Worm (Caenorhabditis elegans) whole organism, L1 larva: ENCODE data around the gene F58B4.3.

Experiments
- C04F5.9 ChIP-seq: sonication (generic microtip); optimal IDR thresholded peaks from 2 replicates; lab custom pipeline; 2016; ENCODE audit warnings: missing genetic modification characterization, missing compliant biosample characterization
- Y116A8C.19 ChIP-seq: sonication (generic microtip); optimal IDR thresholded peaks from 2 replicates; lab custom pipeline; 2016; ENCODE audit warnings: missing compliant biosample characterization, missing genetic modification characterization, borderline replicate concordance
- alr-1 ChIP-seq: fragments of 200-800 bp; sonication (Bioruptor generic); optimal IDR thresholded peaks from 2 replicates; lab custom pipeline; 2018; ENCODE audit warnings: borderline replicate concordance, mild to moderate bottlenecking, missing genetic modification characterization, missing compliant biosample characterization
- aly-2 ChIP-seq: fragments of 150-350 bp; optimal IDR thresholded peaks from 2 replicates; lab custom pipeline; 2014; ENCODE audit warnings: missing biosample characterization, missing genetic modification characterization
- blmp-1 ChIP-seq: fragments of 150-350 bp; optimal IDR thresholded peaks from 2 replicates; lab custom pipeline; 2014; ENCODE audit warnings: missing biosample characterization, missing genetic modification characterization
- ceh-82 ChIP-seq, 3 experiments: fragments of 150-350 bp in 1 of 3; sonication (generic microtip) in 2 of 3; optimal IDR thresholded peaks; 2 replicates each; lab custom pipeline; 2014 to 2017; ENCODE audit warnings: missing biosample characterization in 3 of 3, missing genetic modification characterization in 3 of 3
- ceh-88 ChIP-seq: fragments of 200-800 bp; sonication (Bioruptor generic); IDR thresholded peaks from 2 replicates; pipeline ENCODE4 v1.3.6; 2022; ENCODE audit warnings: missing genetic modification characterization, missing compliant biosample characterization
- dpl-1 ChIP-seq, 3 experiments: fragments of 150-350 bp in 2 of 3; sonication (generic microtip) in 1 of 3; optimal IDR thresholded peaks; 2 replicates each; lab custom pipeline; 2014 to 2017; ENCODE audit warnings: missing biosample characterization in 3 of 3, missing genetic modification characterization in 3 of 3, missing genetic modification reagents in 3 of 3
- dsc-1 ChIP-seq: sonication (generic microtip); optimal IDR thresholded peaks from 2 replicates; lab custom pipeline; 2016; ENCODE audit warnings: mild to moderate bottlenecking, missing genetic modification characterization, missing compliant biosample characterization
- efl-1 ChIP-seq, 4 experiments: fragments of 150-350 bp; optimal IDR thresholded peaks in 3 of 4; peaks in 1 of 4; 1 replicate in 1 of 4; 2 replicates in 3 of 4; lab custom pipeline; 2014; ENCODE audit warnings: missing biosample characterization in 2 of 4, missing genetic modification characterization in 2 of 4, missing genetic modification reagents in 2 of 4
- efl-3 ChIP-seq: fragments of 200-800 bp; sonication (Bioruptor generic); optimal IDR thresholded peaks from 2 replicates; lab custom pipeline; 2018; ENCODE audit warnings: mild to moderate bottlenecking, missing genetic modification characterization, missing compliant biosample characterization
- egl-27 ChIP-seq, 2 experiments: fragments of 150-350 bp in 1 of 2; sonication (generic microtip); optimal IDR thresholded peaks; 3 replicates each; lab custom pipeline; 2017 to 2018; ENCODE audit warnings: missing biosample characterization in 2 of 2, missing genetic modification characterization in 2 of 2, missing genetic modification reagents in 2 of 2
- elt-2 ChIP-seq: sonication (generic microtip); optimal IDR thresholded peaks from 2 replicates; lab custom pipeline; 2016; ENCODE audit warnings: missing genetic modification characterization, mild to moderate bottlenecking, inconsistent platforms, missing compliant biosample characterization, missing genetic modification reagents
- ets-5 ChIP-seq: fragments of 200-800 bp; sonication (Bioruptor generic); IDR thresholded peaks from 2 replicates; pipeline ENCODE4 v1.3.6; 2022; ENCODE audit warnings: missing genetic modification characterization, missing compliant biosample characterization
- fkh-10 ChIP-seq: sonication (generic microtip); optimal IDR thresholded peaks from 2 replicates; lab custom pipeline; 2017; ENCODE audit warnings: missing biosample characterization, missing genetic modification reagents, missing genetic modification characterization
- hlh-4 ChIP-seq: sonication (generic microtip); optimal IDR thresholded peaks from 2 replicates; lab custom pipeline; 2016; ENCODE audit warnings: mild to moderate bottlenecking, missing genetic modification characterization, missing compliant biosample characterization
- hpl-2 ChIP-seq: fragments of 150-350 bp; optimal IDR thresholded peaks from 2 replicates; lab custom pipeline; 2014; ENCODE audit warnings: missing biosample characterization, missing genetic modification reagents, missing genetic modification characterization
- irx-1 ChIP-seq: sonication (generic microtip); optimal IDR thresholded peaks from 2 replicates; lab custom pipeline; 2016; ENCODE audit warnings: missing genetic modification characterization, missing compliant biosample characterization
- isw-1 ChIP-seq: fragments of 200-800 bp; sonication (Bioruptor generic); IDR thresholded peaks from 2 replicates; pipeline ENCODE4 v1.3.6; 2022; ENCODE audit warnings: missing genetic modification characterization, missing compliant biosample characterization
- jun-1 ChIP-seq: fragments of 150-350 bp; optimal IDR thresholded peaks from 2 replicates; lab custom pipeline; 2014; ENCODE audit warnings: missing biosample characterization, missing genetic modification reagents, missing genetic modification characterization
- lin-13 ChIP-seq: fragments of 150-350 bp; optimal IDR thresholded peaks from 2 replicates; lab custom pipeline; 2014; ENCODE audit warnings: missing biosample characterization, missing genetic modification reagents, missing genetic modification characterization
- lin-14 ChIP-seq: fragments of 200-800 bp; sonication (Bioruptor generic); optimal IDR thresholded peaks from 2 replicates; lab custom pipeline; 2018; ENCODE audit warnings: mild to moderate bottlenecking, missing genetic modification characterization, moderate library complexity, missing compliant biosample characterization
- lin-39 ChIP-seq: fragments of 150-350 bp; optimal IDR thresholded peaks from 2 replicates; lab custom pipeline; 2014; ENCODE audit warnings: missing biosample characterization, missing genetic modification reagents, missing genetic modification characterization
- lir-3 ChIP-seq: sonication (generic microtip); optimal IDR thresholded peaks from 2 replicates; lab custom pipeline; 2016; ENCODE audit warnings: mild to moderate bottlenecking, missing genetic modification characterization, moderate library complexity, missing compliant biosample characterization; ENCODE audit not compliant: poor library complexity
- lsy-2 ChIP-seq, 2 experiments: fragments of 150-350 bp; optimal IDR thresholded peaks; 2 replicates each; lab custom pipeline; 2014; ENCODE audit warnings: missing biosample characterization in 2 of 2, missing genetic modification characterization in 2 of 2
- mep-1 ChIP-seq: fragments of 150-350 bp; optimal IDR thresholded peaks from 2 replicates; lab custom pipeline; 2014; ENCODE audit warnings: missing biosample characterization, missing genetic modification characterization
- nhr-12 ChIP-seq: sonication (generic microtip); optimal IDR thresholded peaks from 2 replicates; lab custom pipeline; 2017; ENCODE audit warnings: missing biosample characterization, missing genetic modification characterization
- nhr-20 ChIP-seq: sonication (generic microtip); optimal IDR thresholded peaks from 2 replicates; lab custom pipeline; 2016; ENCODE audit warnings: mild to moderate bottlenecking, missing genetic modification characterization, missing compliant biosample characterization
- nhr-237 ChIP-seq: fragments of 150-350 bp; optimal IDR thresholded peaks from 2 replicates; lab custom pipeline; 2014; ENCODE audit warnings: missing biosample characterization, missing genetic modification characterization
- nhr-47 ChIP-seq: sonication (generic microtip); optimal IDR thresholded peaks from 2 replicates; lab custom pipeline; 2016; ENCODE audit warnings: mild to moderate bottlenecking, missing genetic modification characterization, moderate library complexity, missing compliant biosample characterization
- nhr-76 ChIP-seq: sonication (generic microtip); optimal IDR thresholded peaks from 2 replicates; lab custom pipeline; 2017; ENCODE audit warnings: missing biosample characterization, missing genetic modification characterization
- nhr-77 ChIP-seq: fragments of 150-350 bp; optimal IDR thresholded peaks from 2 replicates; lab custom pipeline; 2014; ENCODE audit warnings: missing biosample characterization, missing genetic modification characterization
- nhr-84 ChIP-seq: sonication (generic microtip); optimal IDR thresholded peaks from 2 replicates; lab custom pipeline; 2017; ENCODE audit warnings: missing biosample characterization, missing genetic modification characterization
- nhr-85 ChIP-seq: sonication (generic microtip); peaks from one replicate; lab custom pipeline; 2016; ENCODE audit warnings: missing genetic modification characterization, inconsistent platforms, missing compliant biosample characterization
- nhr-90 ChIP-seq: sonication (generic microtip); optimal IDR thresholded peaks from 2 replicates; lab custom pipeline; 2016; ENCODE audit warnings: mild to moderate bottlenecking, missing genetic modification characterization, missing compliant biosample characterization; ENCODE audit not compliant: poor library complexity
- pax-3 ChIP-seq: fragments of 200-800 bp; sonication (Bioruptor generic); optimal IDR thresholded peaks from 2 replicates; lab custom pipeline; 2018; ENCODE audit warnings: mild to moderate bottlenecking, missing genetic modification characterization, moderate library complexity, missing compliant biosample characterization
- pqm-1 ChIP-seq: sonication (generic microtip); optimal IDR thresholded peaks from 3 replicates; lab custom pipeline; 2017; ENCODE audit warnings: missing biosample characterization, missing genetic modification characterization
- rnt-1 ChIP-seq: sonication (generic microtip); optimal IDR thresholded peaks from 2 replicates; lab custom pipeline; 2016; ENCODE audit warnings: mild to moderate bottlenecking, missing genetic modification characterization, moderate library complexity, missing compliant biosample characterization
- skn-1 ChIP-seq: fragments of 150-350 bp; optimal IDR thresholded peaks from 2 replicates; lab custom pipeline; 2014; ENCODE audit warnings: missing biosample characterization, missing genetic modification characterization
- sptf-1 ChIP-seq: fragments of 150-350 bp; optimal IDR thresholded peaks from 2 replicates; lab custom pipeline; 2014; ENCODE audit warnings: missing biosample characterization, missing genetic modification characterization
- sup-37 ChIP-seq: fragments of 200-800 bp; sonication (Bioruptor generic); optimal IDR thresholded peaks from 2 replicates; lab custom pipeline; 2018; ENCODE audit warnings: mild to moderate bottlenecking, missing genetic modification characterization, missing compliant biosample characterization
- swsn-7 ChIP-seq: sonication (generic microtip); optimal IDR thresholded peaks from 2 replicates; lab custom pipeline; 2016; ENCODE audit warnings: missing genetic modification characterization, missing compliant biosample characterization
- tlp-1 ChIP-seq: fragments of 150-350 bp; optimal IDR thresholded peaks from 2 replicates; lab custom pipeline; 2014; ENCODE audit warnings: missing biosample characterization, missing genetic modification characterization
- unc-30 ChIP-seq: sonication (generic microtip); optimal IDR thresholded peaks from 2 replicates; lab custom pipeline; 2017; ENCODE audit warnings: missing biosample characterization, missing genetic modification characterization
- unc-62 ChIP-seq: fragments of 150-350 bp; optimal IDR thresholded peaks from 2 replicates; lab custom pipeline; 2014; ENCODE audit warnings: missing biosample characterization, missing genetic modification reagents, missing genetic modification characterization
- unc-86 ChIP-seq: sonication (generic microtip); optimal IDR thresholded peaks from 2 replicates; lab custom pipeline; 2016; ENCODE audit warnings: missing genetic modification characterization, missing compliant biosample characterization
- unc-98 ChIP-seq: fragments of 200-800 bp; sonication (Bioruptor generic); IDR thresholded peaks from 2 replicates; pipeline ENCODE4 v1.3.6; 2022; ENCODE audit warnings: missing genetic modification characterization, missing compliant biosample characterization
- zag-1 ChIP-seq: fragments of 150-350 bp; optimal IDR thresholded peaks from 2 replicates; lab custom pipeline; 2014; ENCODE audit warnings: missing biosample characterization, missing genetic modification characterization
- zip-4 ChIP-seq: fragments of 200-800 bp; sonication (Bioruptor generic); optimal IDR thresholded peaks from 2 replicates; lab custom pipeline; 2018; ENCODE audit warnings: mild to moderate bottlenecking, missing genetic modification characterization, moderate library complexity, missing compliant biosample characterization
- ztf-11 ChIP-seq, 2 experiments: sonication (generic microtip); optimal IDR thresholded peaks; 2 replicates each; lab custom pipeline; 2016 to 2017; ENCODE audit warnings: missing genetic modification characterization in 2 of 2, missing biosample characterization in 1 of 2, missing compliant biosample characterization in 1 of 2

F58B4.3 gene

DNA sequence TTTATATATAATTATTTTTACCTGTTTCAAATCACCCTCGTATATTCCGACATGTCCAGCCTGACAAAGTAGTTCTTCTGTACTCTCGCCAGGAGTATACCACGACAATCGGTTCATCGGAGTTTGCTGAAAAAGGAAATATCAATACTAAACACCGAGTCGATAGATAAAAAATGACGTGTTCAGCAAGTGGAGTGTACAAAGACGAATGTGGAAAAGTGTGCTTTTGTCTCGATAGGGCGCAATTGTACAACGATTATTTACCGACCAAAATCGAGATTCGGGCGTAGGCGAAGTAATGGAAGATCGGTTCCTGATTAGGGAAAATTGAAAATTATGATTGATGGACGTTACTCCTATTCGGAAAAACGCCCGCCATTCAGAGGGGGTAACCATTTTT lies 30.9 kb downstream of the F58B4.3 start, which contains the start of gene vps-36 (continued):
- TF ChIP-seq Y116A8C.19 (tag; lab: Kevin White, UChicago) = no peak
- TF ChIP-seq lir-3 (tag; lab: Kevin White, UChicago) = no peak

DNA sequence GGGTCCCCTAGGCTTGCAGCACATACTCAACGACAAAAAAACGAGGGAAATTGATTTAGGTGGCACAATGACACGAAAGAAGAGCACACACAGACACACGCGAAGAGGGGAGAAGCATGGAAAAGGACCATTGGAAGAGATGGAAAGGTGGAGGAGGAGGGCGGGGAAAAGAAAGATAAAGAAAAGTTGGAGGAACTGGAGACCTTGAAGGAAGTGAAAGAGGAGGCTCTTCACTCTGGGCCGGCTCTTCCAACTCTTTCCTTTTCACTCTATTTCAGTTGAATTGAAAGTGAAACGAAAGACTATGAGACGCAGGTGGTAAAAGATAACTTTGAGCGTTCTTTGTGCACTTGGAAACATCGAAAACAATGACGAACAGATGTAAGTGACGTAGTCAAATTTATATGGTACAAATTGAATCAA lies 31.8 kb downstream of the F58B4.3 start:
- no peak for TF ChIP-seq pqm-1 (tag; lab: Kevin White, UChicago)
- TF ChIP-seq unc-62 (GFP tag; lab: Kevin White, UChicago) = no peak
- no peak for TF ChIP-seq sptf-1 (tag; lab: Kevin White, UChicago)
- no peak for TF ChIP-seq lin-13
- TF ChIP-seq C04F5.9 = no peak
- TF ChIP-seq nhr-47 (tag; lab: Kevin White, UChicago) = peak; percentile 73
- TF ChIP-seq nhr-12 (tag; lab: Kevin White, UChicago) = no peak
- TF ChIP-seq nhr-84 (tag; lab: Kevin White, UChicago) = no peak
- TF ChIP-seq hpl-2 (GFP tag; lab: Kevin White, UChicago) = no peak
- TF ChIP-seq pax-3 = no peak
- TF ChIP-seq dpl-1 (GFP tag; optimal IDR thresholded peaks at IDR 0.05; lab: Kevin White, UChicago) = peak in 2 of 3 experiments; percentile 23 to 42
- peak in 1 of 3 experiments; percentile 25 for TF ChIP-seq ceh-82 (tag; optimal IDR thresholded peaks at IDR 0.05; lab: Kevin White, UChicago)
- peak in 1 of 2 experiments; percentile 18 for TF ChIP-seq ztf-11 (tag; optimal IDR thresholded peaks at IDR 0.05; lab: Kevin White, UChicago)
- TF ChIP-seq elt-2 (tag; lab: Kevin White, UChicago) = no peak
- no peak for TF ChIP-seq aly-2 (tag; lab: Kevin White, UChicago)
- no peak for TF ChIP-seq unc-30 (tag; lab: Kevin White, UChicago)
- TF ChIP-seq nhr-77 (tag; lab: Kevin White, UChicago) = peak; percentile 48
- peak in 1 of 2 experiments; percentile 44 for TF ChIP-seq egl-27 (tag; optimal IDR thresholded peaks at IDR 0.05; lab: Kevin White, UChicago)
- no peak for TF ChIP-seq ceh-88 (GFP tag; lab: Robert Waterston, UW)
- peak; percentile 9 for TF ChIP-seq nhr-90 (tag; lab: Kevin White, UChicago)
- TF ChIP-seq fkh-10 (GFP tag; lab: Kevin White, UChicago) = peak; percentile 63
- TF ChIP-seq zip-4 (GFP tag; lab: Kevin White, UChicago) = peak; percentile 18
- TF ChIP-seq rnt-1 (tag; lab: Kevin White, UChicago) = peak; percentile 42
- peak; percentile 37 for TF ChIP-seq skn-1 (tag; lab: Kevin White, UChicago)
- TF ChIP-seq nhr-237 (tag; lab: Kevin White, UChicago) = no peak
- no peak for TF ChIP-seq mep-1 (tag; lab: Kevin White, UChicago)
- TF ChIP-seq efl-1 (optimal IDR thresholded peaks at IDR 0.05; lab: Kevin White, UChicago) = peak; percentile 26 to 49
- peak; percentile 22 to 94 for TF ChIP-seq efl-1 (GFP tag; optimal IDR thresholded peaks at IDR 0.05 in 1 of 2; lab: Kevin White, UChicago)
- no peak for TF ChIP-seq efl-3 (GFP tag; lab: Kevin White, UChicago)
- peak; percentile 5 for TF ChIP-seq sup-37
- peak; percentile 77 for TF ChIP-seq swsn-7
- TF ChIP-seq blmp-1 (tag; lab: Kevin White, UChicago) = peak; percentile 73
- no peak for TF ChIP-seq unc-98 (GFP tag; lab: Robert Waterston, UW)
- no peak for TF ChIP-seq zag-1 (tag; lab: Kevin White, UChicago)
- TF ChIP-seq dsc-1 = peak; percentile 95
- peak; percentile 69 for TF ChIP-seq nhr-20 (tag; lab: Kevin White, UChicago)
- TF ChIP-seq jun-1 (tag; lab: Kevin White, UChicago) = peak; percentile 15
- TF ChIP-seq irx-1 (tag; lab: Kevin White, UChicago) = peak; percentile 72
- TF ChIP-seq isw-1 (GFP tag; lab: Robert Waterston, UW) = peak; percentile 44
- TF ChIP-seq nhr-76 (tag; lab: Kevin White, UChicago) = no peak
- TF ChIP-seq lin-39 (tag; lab: Kevin White, UChicago) = no peak
- TF ChIP-seq tlp-1 = no peak
- peak; percentile 96 for TF ChIP-seq lin-14 (GFP tag; lab: Kevin White, UChicago)
- peak; percentile 46 to 61 for TF ChIP-seq lsy-2 (tag; optimal IDR thresholded peaks at IDR 0.05; lab: Kevin White, UChicago)
- no peak for TF ChIP-seq alr-1 (tag; lab: Kevin White, UChicago)
- peak; percentile 70 for TF ChIP-seq nhr-85 (tag; lab: Kevin White, UChicago)
- TF ChIP-seq lir-3 (tag; lab: Kevin White, UChicago) = peak; percentile 59
- TF ChIP-seq ets-5 (GFP tag; lab: Robert Waterston, UW) = no peak
- TF ChIP-seq unc-86 (tag; lab: Kevin White, UChicago) = peak; percentile 78
- TF ChIP-seq hlh-4 = no peak
